Fruit fly (Drosophila melanogaster): ENCODE results near the gene ranshi.

Gene ranshi

dm6 chr3R:8731597-8732263 lies 2.2 kb upstream of the ranshi start, which contains the start of the genes M1BP and CG8202 (continued):
- TF ChIP-seq Ets97D (GFP tag; optimal IDR thresholded peaks at IDR 0.05) (no peak), CG17829 (tag; optimal IDR thresholded peaks at IDR 0.05) (peak; percentile 94), Drgx (GFP tag; IDR thresholded peaks at IDR 0.05) (peak; percentile 74), CG10979 (tag; optimal IDR thresholded peaks at IDR 0.05) (peak; percentile 93), CG11085 (GFP tag; IDR thresholded peaks at IDR 0.05) (peak; percentile 56; the same call in 1 of the 2 replicates), CG10147 (GFP tag; optimal IDR thresholded peaks at IDR 0.05) (peak; percentile 89), cwo (GFP tag; optimal IDR thresholded peaks at IDR 0.05) (peak; percentile 87), Nf-YA (GFP tag; IDR thresholded peaks at IDR 0.05) (peak; percentile 59; the same call in 1 of the 2 replicates), CG43689 (GFP tag; IDR thresholded peaks at IDR 0.05) (peak; percentile 57; the same call in 1 of the 2 replicates), eve (GFP tag; optimal IDR thresholded peaks at IDR 0.05) (no peak), CG7372 (GFP tag; IDR thresholded peaks at IDR 0.05) (peak; percentile 79; the same call in 1 of the 2 replicates), gsb (GFP tag; IDR thresholded peaks at IDR 0.05) (0 out of 2 replicates have a peak, but pooled peaks have one; percentile 37), CG16863 (GFP tag; optimal IDR thresholded peaks at IDR 0.05) (peak; percentile 55), seq (GFP tag; IDR thresholded peaks at IDR 0.05) (peak; percentile 65; the same call in 1 of the 2 replicates), slp2 (GFP tag; optimal IDR thresholded peaks at IDR 0.05) (peak; percentile 68), Kr (GFP tag; optimal IDR thresholded peaks at IDR 0.05) (peak; percentile 7), Hmr (GFP tag; optimal IDR thresholded peaks at IDR 0.05) (no peak), Deaf1 (tag; optimal IDR thresholded peaks at IDR 0.05) (no peak), gce (GFP tag; IDR thresholded peaks at IDR 0.05) (no peak), GATAe (GFP tag; conservative IDR thresholded peaks at IDR 0.05) (no peak), CG4404 (GFP tag; IDR thresholded peaks at IDR 0.05) (peak; percentile 74), CG3407 (GFP tag; optimal IDR thresholded peaks at IDR 0.05) (peak; percentile 71), croc (GFP tag; conservative IDR thresholded peaks at IDR 0.05) (peak; percentile 66; the same call in 1 of the 3 replicates), CG6654 (GFP tag; optimal IDR thresholded peaks at IDR 0.05) (peak; percentile 79), B-H1 (GFP tag; IDR thresholded peaks at IDR 0.05) (peak; percentile 65; the same call in 2 of the 3 replicates), Atf3 (GFP tag; optimal IDR thresholded peaks at IDR 0.05) (no peak), CG10543 (GFP tag; optimal IDR thresholded peaks at IDR 0.05) (peak; percentile 96), tin (GFP tag; optimal IDR thresholded peaks at IDR 0.05) (peak; percentile 88), so (GFP tag; IDR thresholded peaks at IDR 0.05) (peak; percentile 63; the same call in 1 of the 3 replicates), Mes4 (GFP tag; optimal IDR thresholded peaks at IDR 0.05) (peak; percentile 47), CG7556 (GFP tag; optimal IDR thresholded peaks at IDR 0.05) (peak; percentile 96), pzg (GFP tag; optimal IDR thresholded peaks at IDR 0.05) (peak; percentile 26), CG2116 (GFP tag; optimal IDR thresholded peaks at IDR 0.05) (peak; percentile 73), sr (GFP tag; IDR thresholded peaks at IDR 0.05) (no peak), Spps (tag; optimal IDR thresholded peaks at IDR 0.05) (peak; percentile 78), Six4 (GFP tag; optimal IDR thresholded peaks at IDR 0.05) (peak; percentile 86), peb (GFP tag; IDR thresholded peaks at IDR 0.05) (no peak), btn (GFP tag; optimal IDR thresholded peaks at IDR 0.05) (no peak), YL-1 (GFP tag; optimal IDR thresholded peaks at IDR 0.05) (peak; percentile 85), tap (tag; optimal IDR thresholded peaks at IDR 0.05) (no peak), CG10209 (GFP tag; optimal IDR thresholded peaks at IDR 0.05) (peak; percentile 90), CG12391 (tag; optimal IDR thresholded peaks at IDR 0.05) (peak; percentile 95), CG11560 (tag; IDR thresholded peaks at IDR 0.05) (peak; percentile 64; the same call in 1 of the 3 replicates), CG3065 (GFP tag; optimal IDR thresholded peaks at IDR 0.05) (peak; percentile 73), Chrac-16 (GFP tag; optimal IDR thresholded peaks at IDR 0.05) (peak; percentile 86), psq (GFP tag; optimal IDR thresholded peaks at IDR 0.05) (peak; percentile 67), H15 (GFP tag; IDR thresholded peaks at IDR 0.05) (peak; percentile 59; the same call in 1 of the 3 replicates), Antp (GFP tag; optimal IDR thresholded peaks at IDR 0.05) (peak; percentile 71), jigr1 (GFP tag; IDR thresholded peaks at IDR 0.05) (0 out of 3 replicates have a peak, but pooled peaks have one; percentile 42), sisA (GFP tag; IDR thresholded peaks at IDR 0.05) (peak; percentile 76)

All from whole organism, embryonic.